Fruit fly (Drosophila melanogaster): ENCODE data around the gene CG13950.

- TF ChIP-seq CG8478 (optimal IDR thresholded peaks at IDR 0.05), result no peak
- no peak for TF ChIP-seq Dll (optimal IDR thresholded peaks at IDR 0.05)
- no peak for TF ChIP-seq psq (optimal IDR thresholded peaks at IDR 0.05)
- TF ChIP-seq usp (GFP tag; optimal IDR thresholded peaks at IDR 0.05), result no peak
Observed at dm6 chr2L:895448-895847, 35.5 kb downstream of the CG13950 start.

All from whole organism.